Worm (Caenorhabditis elegans) whole organism, late embryonic: ENCODE results near the gene mtch-1.
A peak's percentile ranks its signal among the peaks of the same experiment; 100 is the strongest.
"Not testable (repeated sequence)": the region's sequence is repeated elsewhere in the genome, so short reads cannot be mapped to it uniquely, and the experiment has no call there.

Experiments
- C38D4.7 ChIP-seq: fragments of 200-800 bp; sonication (Bioruptor generic); optimal IDR thresholded peaks from 2 replicates; lab custom pipeline; 2018; ENCODE audit warnings: mild to moderate bottlenecking, missing genetic modification characterization, moderate library complexity, missing compliant biosample characterization
- K02D7.2 ChIP-seq: sonication (generic microtip); optimal IDR thresholded peaks from 2 replicates; lab custom pipeline; 2017; ENCODE audit warnings: mild to moderate bottlenecking, missing genetic modification characterization, missing compliant biosample characterization
- K09A11.1 ChIP-seq: sonication (generic microtip); optimal IDR thresholded peaks from 2 replicates; lab custom pipeline; 2017; ENCODE audit warnings: antibody characterized with exemption, mild to moderate bottlenecking, missing genetic modification characterization, missing compliant biosample characterization; ENCODE audit not compliant: insufficient read depth
- ahr-1 ChIP-seq: sonication (generic microtip); optimal IDR thresholded peaks from 2 replicates; lab custom pipeline; 2016; ENCODE audit warnings: missing genetic modification characterization, missing compliant biosample characterization
- ama-1 ChIP-seq: fragments of 150-350 bp; optimal IDR thresholded peaks from 2 replicates; lab custom pipeline; 2014
- ceh-14 ChIP-seq: sonication (generic microtip); optimal IDR thresholded peaks from 2 replicates; lab custom pipeline; 2016; ENCODE audit warnings: missing genotype, missing genetic modification characterization, missing compliant biosample characterization
- ceh-19 ChIP-seq: fragments of 200-800 bp; sonication (Bioruptor generic); optimal IDR thresholded peaks from 2 replicates; lab custom pipeline; 2018; ENCODE audit warnings: mild to moderate bottlenecking, missing genetic modification characterization, missing compliant biosample characterization
- ceh-30 ChIP-seq: fragments of 150-350 bp; optimal IDR thresholded peaks from 2 replicates; lab custom pipeline; 2014; ENCODE audit warnings: missing biosample characterization, missing genetic modification characterization
- ceh-31 ChIP-seq: sonication (generic microtip); optimal IDR thresholded peaks from 2 replicates; lab custom pipeline; 2016; ENCODE audit warnings: missing genetic modification characterization, missing compliant biosample characterization
- ceh-6 ChIP-seq: fragments of 200-800 bp; sonication (Bioruptor generic); optimal IDR thresholded peaks from 2 replicates; lab custom pipeline; 2018; ENCODE audit warnings: mild to moderate bottlenecking, missing genetic modification characterization, missing compliant biosample characterization
- che-1 ChIP-seq: sonication (generic microtip); optimal IDR thresholded peaks from 2 replicates; lab custom pipeline; 2016; ENCODE audit warnings: mild to moderate bottlenecking, missing genetic modification characterization, missing compliant biosample characterization
- dve-1 ChIP-seq: sonication (generic microtip); optimal IDR thresholded peaks from 2 replicates; lab custom pipeline; 2017; ENCODE audit warnings: antibody characterized with exemption, mild to moderate bottlenecking, missing genetic modification characterization, missing compliant biosample characterization
- elt-2 ChIP-seq: sonication (generic microtip); optimal IDR thresholded peaks from 2 replicates; lab custom pipeline; 2016; ENCODE audit warnings: missing genetic modification reagents, missing genetic modification characterization, missing compliant biosample characterization
- elt-4 ChIP-seq: sonication (generic microtip); optimal IDR thresholded peaks from 2 replicates; lab custom pipeline; 2016; ENCODE audit warnings: missing genetic modification characterization, missing compliant biosample characterization
- ets-4 ChIP-seq: sonication (generic microtip); optimal IDR thresholded peaks from 2 replicates; lab custom pipeline; 2016; ENCODE audit warnings: missing genetic modification characterization, missing compliant biosample characterization
- eyg-1 ChIP-seq: sonication (generic microtip); optimal IDR thresholded peaks from 2 replicates; lab custom pipeline; 2016; ENCODE audit warnings: missing genotype, missing genetic modification characterization, missing compliant biosample characterization
- fkh-10 ChIP-seq: fragments of 150-350 bp; optimal IDR thresholded peaks from 2 replicates; lab custom pipeline; 2014; ENCODE audit warnings: missing biosample characterization, missing genetic modification reagents, missing genetic modification characterization
- hlh-15 ChIP-seq: sonication (generic microtip); optimal IDR thresholded peaks from 2 replicates; lab custom pipeline; 2016; ENCODE audit warnings: missing genetic modification characterization, missing compliant biosample characterization
- hlh-6 ChIP-seq: sonication (generic microtip); optimal IDR thresholded peaks from 2 replicates; lab custom pipeline; 2016; ENCODE audit warnings: missing genotype, missing genetic modification characterization, missing compliant biosample characterization
- hlh-8 ChIP-seq: sonication (generic microtip); optimal IDR thresholded peaks from 2 replicates; lab custom pipeline; 2016; ENCODE audit warnings: missing genotype, missing genetic modification characterization, missing compliant biosample characterization
- nfya-1 ChIP-seq: sonication (generic microtip); optimal IDR thresholded peaks from 2 replicates; lab custom pipeline; 2017; ENCODE audit warnings: missing genetic modification characterization, mild to moderate bottlenecking, missing compliant biosample characterization, antibody characterized with exemption, moderate library complexity
- nhr-11 ChIP-seq: fragments of 150-350 bp; optimal IDR thresholded peaks from 2 replicates; lab custom pipeline; 2014; ENCODE audit warnings: missing biosample characterization, missing genetic modification characterization
- nhr-232 ChIP-seq: sonication (generic microtip); optimal IDR thresholded peaks from 2 replicates; lab custom pipeline; 2016; ENCODE audit warnings: missing genetic modification characterization, missing compliant biosample characterization
- npax-4 ChIP-seq: sonication (generic microtip); optimal IDR thresholded peaks from 2 replicates; lab custom pipeline; 2016; ENCODE audit warnings: missing genetic modification characterization, missing compliant biosample characterization
- pat-9 ChIP-seq: fragments of 200-800 bp; sonication (Bioruptor generic); optimal IDR thresholded peaks from 2 replicates; lab custom pipeline; 2018; ENCODE audit warnings: mild to moderate bottlenecking, missing genetic modification characterization, moderate library complexity, missing compliant biosample characterization
- ref-2 ChIP-seq: sonication (generic microtip); optimal IDR thresholded peaks from 2 replicates; lab custom pipeline; 2016; ENCODE audit warnings: missing genetic modification characterization, missing compliant biosample characterization
- sdc-2 ChIP-seq: sonication (generic microtip); optimal IDR thresholded peaks from 2 replicates; lab custom pipeline; 2016; ENCODE audit warnings: missing genotype, missing genetic modification characterization, missing compliant biosample characterization
- sox-4 ChIP-seq: sonication (generic microtip); optimal IDR thresholded peaks from 2 replicates; lab custom pipeline; 2017; ENCODE audit warnings: mild to moderate bottlenecking, missing genetic modification characterization, inconsistent platforms, missing compliant biosample characterization
- syd-9 ChIP-seq: sonication (generic microtip); optimal IDR thresholded peaks from 2 replicates; lab custom pipeline; 2016; ENCODE audit warnings: mild to moderate bottlenecking, missing genetic modification characterization, moderate library complexity, missing compliant biosample characterization
- tbx-2 ChIP-seq: sonication (generic microtip); optimal IDR thresholded peaks from 2 replicates; lab custom pipeline; 2016; ENCODE audit warnings: missing genetic modification characterization, missing compliant biosample characterization
- unc-3 ChIP-seq, 2 experiments: fragments of 200-800 bp in 1 of 2; sonication (Bioruptor generic) in 1 of 2; sonication (generic microtip) in 1 of 2; conservative IDR thresholded peaks in 1 of 2; optimal IDR thresholded peaks in 1 of 2; 2 replicates each; pipeline versions ENCODE4 v1.3.6 to Lab custom; 2016 to 2022; ENCODE audit warnings: missing compliant biosample characterization in 2 of 2, missing genetic modification characterization in 2 of 2, missing genetic modification reagents in 1 of 2
- unc-42 ChIP-seq: sonication (generic microtip); optimal IDR thresholded peaks from 2 replicates; lab custom pipeline; 2016; ENCODE audit warnings: missing genotype, missing genetic modification characterization, missing compliant biosample characterization
- unc-55 ChIP-seq: sonication (generic microtip); optimal IDR thresholded peaks from 2 replicates; lab custom pipeline; 2017; ENCODE audit warnings: missing biosample characterization, missing genetic modification reagents, missing genetic modification characterization
- zip-5 ChIP-seq: sonication (generic microtip); optimal IDR thresholded peaks from 2 replicates; lab custom pipeline; 2016; ENCODE audit warnings: missing genetic modification characterization, missing compliant biosample characterization
- ztf-16 ChIP-seq: sonication (generic microtip); optimal IDR thresholded peaks from 2 replicates; lab custom pipeline; 2017; ENCODE audit warnings: missing genetic modification characterization, missing compliant biosample characterization

mtch-1 gene

ce11 chrII:7370195-7370594, 3.8 kb downstream of the mtch-1 start, which contains the start of gene F43E2.11:
F43E2.11 (minus strand) TSS chrII:7370295.
- not testable (repeated sequence) for TF ChIP-seq unc-42 (tag; lab: Kevin White, UChicago); npax-4; K09A11.1 (tag; lab: Kevin White, UChicago)
- TF ChIP-seq, all 69 proteins: peak for 0; not testable (repeated sequence) for 69

ce11 chrII:7368761-7369160, 5.2 kb downstream of the mtch-1 start, which contains the start of gene F43E2.6:
F43E2.6 (minus strand) TSS chrII:7368861.
- no peak for TF ChIP-seq elt-4 (tag; lab: Kevin White, UChicago)
- TF ChIP-seq fkh-10 (GFP tag; lab: Kevin White, UChicago) = no peak
- TF ChIP-seq tbx-2 = no peak
- TF ChIP-seq nfya-1 (tag; lab: Kevin White, UChicago) = no peak
- TF ChIP-seq sox-4 = no peak
- no peak for TF ChIP-seq dve-1
- no peak for TF ChIP-seq eyg-1

- TF ChIP-seq elt-2 (no peak), fkh-10 (GFP tag; lab: Kevin White, UChicago) (no peak), unc-55 (GFP tag; lab: Kevin White, UChicago) (peak; percentile 90), dve-1 (peak; percentile 35), che-1 (tag; lab: Kevin White, UChicago) (no peak), hlh-8 (tag; lab: Kevin White, UChicago) (no peak)
These were observed 9.9 kb downstream of the mtch-1 start, which contains the start of gene msra-1 for ce11 chrII:7363990-7364455. msra-1 (minus strand) TSS chrII:7364040.

- no peak for TF ChIP-seq nhr-11
- TF ChIP-seq ref-2 (tag; lab: Kevin White, UChicago) = peak; percentile 16
These were observed 15.4 kb downstream of the mtch-1 start, which contains the start of gene insc-1 for ce11 chrII:7358489-7358943. insc-1 (plus strand) TSS chrII:7358893.

DNA sequence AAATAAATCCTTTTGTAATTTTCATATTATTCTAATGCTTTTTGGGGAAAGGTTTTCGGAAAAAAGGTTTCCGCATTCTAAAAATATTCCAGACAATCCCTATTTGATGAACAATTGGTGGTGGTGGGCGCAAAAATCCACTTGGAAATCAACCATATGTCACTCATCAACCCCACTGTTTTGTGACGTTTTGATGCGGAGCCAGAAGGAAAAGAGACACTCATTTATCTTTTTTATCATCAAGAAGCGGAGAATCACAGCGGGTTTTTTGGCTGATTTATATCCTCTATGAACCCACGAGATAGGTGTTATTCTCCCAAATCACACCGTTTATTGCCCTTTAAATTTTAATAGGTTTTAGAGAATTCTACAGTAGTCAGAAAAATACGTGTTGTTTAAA, 16.8 kb downstream of the mtch-1 start:
- TF ChIP-seq ceh-6 (no peak), ztf-16 (tag; lab: Kevin White, UChicago) (no peak), sdc-2 (tag; lab: Kevin White, UChicago) (no peak), pat-9 (no peak), hlh-15 (tag; lab: Kevin White, UChicago) (no peak), npax-4 (no peak), hlh-6 (tag; lab: Kevin White, UChicago) (no peak), ceh-30 (tag; lab: Kevin White, UChicago) (no peak)
- TF ChIP-seq, all 69 proteins: peak for 0

ce11 chrII:7356773-7357172, 17.2 kb downstream of the mtch-1 start:
- TF ChIP-seq sox-4 = no peak
- no peak for TF ChIP-seq nhr-232 (tag; lab: Kevin White, UChicago)
- TF ChIP-seq ref-2 (tag; lab: Kevin White, UChicago) = no peak
- no peak for TF ChIP-seq ceh-19 (GFP tag; lab: Kevin White, UChicago)
- no peak for TF ChIP-seq syd-9
- TF ChIP-seq zip-5 (tag; lab: Kevin White, UChicago) = no peak
- no peak for TF ChIP-seq fkh-10 (GFP tag; lab: Kevin White, UChicago)
- no peak for TF ChIP-seq ahr-1 (tag; lab: Kevin White, UChicago)
- no peak for TF ChIP-seq K02D7.2 (tag; lab: Kevin White, UChicago)
- no peak for TF ChIP-seq ets-4 (tag; lab: Kevin White, UChicago)
- TF ChIP-seq unc-3 (GFP tag; conservative IDR thresholded peaks at IDR 0.05; lab: Robert Waterston, UW) = no peak
- TF ChIP-seq unc-3 (tag; optimal IDR thresholded peaks at IDR 0.05; lab: Kevin White, UChicago) = no peak
- TF ChIP-seq C38D4.7 = no peak
- no peak for TF ChIP-seq nhr-11
- TF ChIP-seq ama-1 = no peak
- no peak for TF ChIP-seq ceh-14 (tag; lab: Kevin White, UChicago)
- TF ChIP-seq ceh-31 = no peak
- no peak for TF ChIP-seq nfya-1 (tag; lab: Kevin White, UChicago)
